Fruit fly (Drosophila melanogaster): ENCODE results near the gene eIF2A.

The eIF2A gene

DNA sequence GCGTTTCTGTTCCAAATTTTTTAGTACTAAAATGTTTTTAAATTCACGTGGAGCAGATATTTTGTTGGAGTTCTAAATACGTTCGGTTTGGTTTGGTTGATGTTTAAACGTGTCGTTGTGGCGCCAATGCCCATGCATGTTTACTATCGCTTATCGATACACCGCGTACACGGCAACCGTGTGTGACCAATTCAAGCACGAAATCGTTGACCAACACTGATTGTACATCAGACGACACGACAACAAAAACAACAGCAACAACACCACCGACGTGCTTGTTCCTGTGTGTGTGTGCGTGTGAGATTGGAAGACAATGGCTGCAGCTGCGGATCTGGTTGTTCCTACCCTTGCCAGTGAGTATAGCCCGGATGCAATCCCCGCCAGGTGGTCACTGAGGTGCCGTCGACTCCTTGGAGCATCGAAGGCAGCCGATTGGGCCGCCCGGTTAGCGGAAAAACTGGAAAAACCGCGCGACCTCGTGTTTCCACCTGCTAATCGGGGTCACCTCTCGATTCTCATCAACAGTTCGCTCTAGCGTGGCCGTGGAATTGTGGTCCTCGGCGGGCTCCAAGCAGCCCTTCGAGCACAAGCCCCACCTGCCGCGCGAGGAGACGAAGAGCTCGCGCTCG lies at the start of gene eIF2A (continued):
- TF ChIP-seq CG12659 (GFP tag; optimal IDR thresholded peaks at IDR 0.05) = peak; percentile 74
- TF ChIP-seq CG11093 (GFP tag; IDR thresholded peaks at IDR 0.05) = no peak
- peak; percentile 14 for TF ChIP-seq sens (GFP tag)
- TF ChIP-seq CG9932 (GFP tag; IDR thresholded peaks at IDR 0.05) = peak; percentile 75; the same call in 1 of the 2 replicates
- TF ChIP-seq disco-r (GFP tag; optimal IDR thresholded peaks at IDR 0.05) = peak; percentile 49
- peak; percentile 88 for TF ChIP-seq CG34224 (GFP tag; IDR thresholded peaks at IDR 0.05; ENCODE audit: partially characterized antibody)
- TF ChIP-seq lov (optimal IDR thresholded peaks at IDR 0.05) = no peak
- peak; percentile 73; the same call in 1 of the 3 replicates for TF ChIP-seq lov (GFP tag; IDR thresholded peaks at IDR 0.05)
- no peak for TF ChIP-seq ase (GFP tag; IDR thresholded peaks at IDR 0.05)
- peak; percentile 79 for TF ChIP-seq Lhr (GFP tag; optimal IDR thresholded peaks at IDR 0.05)
- TF ChIP-seq Sry-δ (GFP tag; optimal IDR thresholded peaks at IDR 0.05) = peak; percentile 78
- TF ChIP-seq Dip3 (GFP tag; optimal IDR thresholded peaks at IDR 0.05) = peak; percentile 44
- peak; percentile 46 for TF ChIP-seq CG2202 (tag; optimal IDR thresholded peaks at IDR 0.05)
- TF ChIP-seq CG4424 (GFP tag; optimal IDR thresholded peaks at IDR 0.05) = peak; percentile 40
- TF ChIP-seq CG11085 (GFP tag; IDR thresholded peaks at IDR 0.05) = no peak
- TF ChIP-seq CG17912 (GFP tag; optimal IDR thresholded peaks at IDR 0.05) = peak; percentile 80
- no peak for TF ChIP-seq CG14667 (GFP tag; IDR thresholded peaks at IDR 0.05)
- TF ChIP-seq CG14014 (GFP tag; IDR thresholded peaks at IDR 0.05) = peak; percentile 49
- peak; percentile 21 for TF ChIP-seq Six4 (GFP tag; optimal IDR thresholded peaks at IDR 0.05)
- TF ChIP-seq chm (GFP tag; IDR thresholded peaks at IDR 0.05) = peak; percentile 65; the same call in 1 of the 2 replicates
- TF ChIP-seq CG6791 (GFP tag; IDR thresholded peaks at IDR 0.05; ENCODE audit: partially characterized antibody) = peak; percentile 89
- no peak for TF ChIP-seq CG31388 (GFP tag; optimal IDR thresholded peaks at IDR 0.05)
- TF ChIP-seq CG30431 (GFP tag; optimal IDR thresholded peaks at IDR 0.05) = no peak
- no peak for TF ChIP-seq CG11560 (tag; IDR thresholded peaks at IDR 0.05)
- TF ChIP-seq CG11723 (GFP tag; optimal IDR thresholded peaks at IDR 0.05) = peak; percentile 11
- no peak for TF ChIP-seq tio (GFP tag; optimal IDR thresholded peaks at IDR 0.05)
- no peak for TF ChIP-seq Nf-YA (GFP tag; IDR thresholded peaks at IDR 0.05)
- TF ChIP-seq vnd (GFP tag; IDR thresholded peaks at IDR 0.05; ENCODE audit: partially characterized antibody) = peak; percentile 74
- TF ChIP-seq CG15696 (tag; optimal IDR thresholded peaks at IDR 0.05) = no peak
- TF ChIP-seq CG7357 (GFP tag; IDR thresholded peaks at IDR 0.05) = no peak
- no peak for TF ChIP-seq Tbp (GFP tag; optimal IDR thresholded peaks at IDR 0.05)
- no peak for TF ChIP-seq CG10565 (GFP tag; optimal IDR thresholded peaks at IDR 0.05)
- TF ChIP-seq Doc2 (GFP tag; IDR thresholded peaks at IDR 0.05) = no peak
- no peak for TF ChIP-seq CG16815 (GFP tag; optimal IDR thresholded peaks at IDR 0.05)
- TF ChIP-seq Drgx (GFP tag; IDR thresholded peaks at IDR 0.05) = peak; percentile 29; the same call in 1 of the 2 replicates
- 0 out of 3 replicates have a peak, but pooled peaks have one; percentile 27 for TF ChIP-seq CG2199 (GFP tag; IDR thresholded peaks at IDR 0.05)
- TF ChIP-seq CG12299 (tag; optimal IDR thresholded peaks at IDR 0.05) = no peak
- TF ChIP-seq tgo (GFP tag; IDR thresholded peaks at IDR 0.05) = no peak
- TF ChIP-seq HLHmδ (GFP tag; optimal IDR thresholded peaks at IDR 0.05) = peak; percentile 70
- no peak for TF ChIP-seq CG15011 (GFP tag; optimal IDR thresholded peaks at IDR 0.05)
- TF ChIP-seq CG2875 (GFP tag; optimal IDR thresholded peaks at IDR 0.05) = no peak
- peak; percentile 28 for TF ChIP-seq CG8478 (optimal IDR thresholded peaks at IDR 0.05)
- TF ChIP-seq gcm2 (GFP tag; optimal IDR thresholded peaks at IDR 0.05) = peak; percentile 51
- no peak for TF ChIP-seq CG7745 (tag; optimal IDR thresholded peaks at IDR 0.05)
- TF ChIP-seq lbe (GFP tag; optimal IDR thresholded peaks at IDR 0.05) = peak; percentile 57
- TF ChIP-seq CG10654 (GFP tag; optimal IDR thresholded peaks at IDR 0.05) = peak; percentile 42
- peak; percentile 60 for TF ChIP-seq lilli (GFP tag; optimal IDR thresholded peaks at IDR 0.05)
- no peak for TF ChIP-seq bcd (GFP tag; optimal IDR thresholded peaks at IDR 0.05)
- peak; percentile 26 for TF ChIP-seq CG13424 (tag; optimal IDR thresholded peaks at IDR 0.05)
- no peak for TF ChIP-seq oc (tag; optimal IDR thresholded peaks at IDR 0.05)
- peak; percentile 84 for TF ChIP-seq CG7987 (GFP tag; optimal IDR thresholded peaks at IDR 0.05)
